Worm (Caenorhabditis elegans): ENCODE data around the gene col-121.

- no peak for TF ChIP-seq ZK546.5 (tag; optimal IDR thresholded peaks at IDR 0.05)
- no peak for TF ChIP-seq unc-62 (GFP tag; optimal IDR thresholded peaks at IDR 0.05 in 1 of 2)
- TF ChIP-seq unc-62 (tag; optimal IDR thresholded peaks at IDR 0.05): no peak
- TF ChIP-seq nhr-6 (tag; optimal IDR thresholded peaks at IDR 0.05): no peak
- TF ChIP-seq egl-27 (tag; optimal IDR thresholded peaks at IDR 0.05): no peak
Observed at ce11 chrIV:9401715-9402114, 5.7 kb upstream of the col-121 start, which contains the start of gene F56D5.6.
